Fruit fly (Drosophila melanogaster): ENCODE data around the gene He.

Gene He

DNA sequence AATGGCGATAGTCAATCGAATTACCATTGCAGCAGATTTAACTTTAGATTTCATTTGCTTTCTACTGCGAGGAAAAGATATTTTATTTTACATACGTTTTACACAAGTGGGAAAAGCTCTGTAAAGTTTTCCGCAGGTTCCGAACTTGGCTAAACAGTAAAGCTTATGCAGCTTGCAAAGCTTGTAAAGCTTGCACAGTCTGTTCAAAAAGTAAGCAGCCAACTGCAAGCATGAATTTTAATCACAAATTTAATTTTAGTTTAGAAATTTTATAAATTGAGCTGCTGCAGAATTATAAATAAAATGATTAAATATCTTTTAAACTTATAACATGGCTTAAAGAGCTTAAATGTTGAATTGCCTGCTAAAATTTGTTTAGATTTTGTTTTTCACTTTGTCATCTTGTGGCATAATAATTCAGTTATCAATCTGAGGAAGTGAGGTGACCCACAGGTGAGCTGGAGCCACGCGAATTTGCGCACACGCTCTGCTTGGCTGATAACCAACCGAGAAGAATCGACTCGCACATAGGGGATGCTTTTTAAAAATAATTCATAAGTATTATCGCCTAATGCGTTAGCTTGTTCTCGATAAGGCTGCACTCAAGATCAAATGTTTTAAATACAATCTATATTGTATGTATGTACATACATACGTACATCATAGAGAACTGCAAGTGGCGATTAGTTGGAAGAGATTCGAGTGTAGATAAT, 39.0 kb upstream of the He start (continued):
- TF ChIP-seq CG11504 (tag; optimal IDR thresholded peaks at IDR 0.05) (peak; percentile 56), CG4730 (GFP tag; IDR thresholded peaks at IDR 0.05) (no peak), chm (GFP tag; IDR thresholded peaks at IDR 0.05) (no peak; the same call in 1 of the 2 replicates), CG34376 (GFP tag; optimal IDR thresholded peaks at IDR 0.05) (no peak), CG1529 (GFP tag; optimal IDR thresholded peaks at IDR 0.05) (no peak), CG12659 (GFP tag; optimal IDR thresholded peaks at IDR 0.05) (peak; percentile 12), oc (tag; optimal IDR thresholded peaks at IDR 0.05) (no peak), lilli (GFP tag; optimal IDR thresholded peaks at IDR 0.05) (peak; percentile 51), Poxn (GFP tag; IDR thresholded peaks at IDR 0.05) (no peak), dati (GFP tag; IDR thresholded peaks at IDR 0.05) (no peak), CG10959 (GFP tag; IDR thresholded peaks at IDR 0.05) (no peak), zfh1 (GFP tag; IDR thresholded peaks at IDR 0.05) (no peak), Dip2 (GFP tag; IDR thresholded peaks at IDR 0.05) (no peak), Hmx (GFP tag; optimal IDR thresholded peaks at IDR 0.05) (no peak), CG30020 (tag; optimal IDR thresholded peaks at IDR 0.05) (no peak), Sry-β (GFP tag; optimal IDR thresholded peaks at IDR 0.05) (no peak), CG13296 (GFP tag; optimal IDR thresholded peaks at IDR 0.05) (peak; percentile 32), gsb-n (tag; optimal IDR thresholded peaks at IDR 0.05) (no peak)

DNA sequence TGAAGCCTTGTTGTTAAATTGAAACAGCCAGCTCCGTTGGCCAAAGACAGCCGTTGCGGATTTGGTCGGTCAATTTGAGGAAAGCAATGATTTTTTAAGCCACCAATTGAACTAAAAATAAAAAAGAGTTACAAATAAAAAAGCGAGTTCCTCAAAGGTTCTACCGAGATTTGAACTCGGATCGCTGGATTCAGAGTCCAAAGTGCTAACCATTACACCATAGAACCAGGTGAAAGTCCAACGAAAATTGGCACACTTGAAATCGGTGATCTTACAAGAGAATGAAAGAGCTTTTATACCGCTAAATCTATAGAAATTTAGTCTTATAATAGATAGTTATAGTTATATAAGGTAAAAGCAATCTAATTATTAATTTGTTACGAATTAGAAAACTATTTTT, 37.7 kb upstream of the He start:
- TF ChIP-seq CG14667 (GFP tag; IDR thresholded peaks at IDR 0.05) (no peak), CG16813 (GFP tag; IDR thresholded peaks at IDR 0.05; ENCODE audit: partially characterized antibody) (peak; percentile 32; the same call in 1 of the 3 replicates), Bdp1 (GFP tag; optimal IDR thresholded peaks at IDR 0.05) (peak; percentile 87)

DNA sequence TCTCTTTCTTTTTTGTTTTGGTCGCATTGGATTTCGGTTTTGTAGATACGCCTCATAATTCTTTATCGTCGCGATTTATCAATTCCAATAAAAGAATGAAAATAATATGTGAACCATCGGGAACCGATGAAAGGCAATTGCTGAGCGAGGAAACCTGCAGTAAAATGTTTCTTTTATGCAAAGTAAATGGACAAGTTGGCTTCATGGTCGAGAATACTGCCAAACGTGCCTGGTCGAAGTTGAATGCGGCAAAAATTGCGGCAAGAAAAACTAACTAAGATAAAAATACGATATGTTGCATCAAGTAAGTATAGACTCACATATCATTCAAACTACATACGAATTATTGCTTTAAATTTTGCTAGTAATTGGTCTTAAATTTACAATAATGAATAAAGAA, 35.1 kb upstream of the He start, which contains the start of gene CG42692:
Gene CG42692, plus strand, starts transcription at position 301 of the 400 bp plus-strand sequence.
- TF ChIP-seq sens (GFP tag) (peak; percentile 7), Ets65A (GFP tag) (peak; percentile 10), HLHmδ (GFP tag; optimal IDR thresholded peaks at IDR 0.05) (no peak)

- TF ChIP-seq phol (tag; optimal IDR thresholded peaks at IDR 0.05) (no peak), scrt (GFP tag; optimal IDR thresholded peaks at IDR 0.05) (peak; percentile 53), Dad (GFP tag; optimal IDR thresholded peaks at IDR 0.05) (no peak), CG30020 (tag; optimal IDR thresholded peaks at IDR 0.05) (no peak), chinmo (GFP tag; IDR thresholded peaks at IDR 0.05; ENCODE audit: partially characterized antibody) (0 out of 4 replicates have a peak, but pooled peaks have one; percentile 13), Hey (tag; optimal IDR thresholded peaks at IDR 0.05) (no peak), hth (optimal IDR thresholded peaks at IDR 0.05) (no peak), CG18011 (GFP tag; optimal IDR thresholded peaks at IDR 0.05) (no peak), rib (GFP tag; IDR thresholded peaks at IDR 0.05) (no peak), CG12659 (GFP tag; optimal IDR thresholded peaks at IDR 0.05) (no peak), onecut (GFP tag; IDR thresholded peaks at IDR 0.05) (no peak), Bteb2 (GFP tag; optimal IDR thresholded peaks at IDR 0.05) (no peak), CrebB (tag; optimal IDR thresholded peaks at IDR 0.05) (no peak), CG2889 (GFP tag; IDR thresholded peaks at IDR 0.05) (no peak), bcd (GFP tag; optimal IDR thresholded peaks at IDR 0.05) (no peak), hkb (optimal IDR thresholded peaks at IDR 0.05) (no peak), hkb (GFP tag; IDR thresholded peaks at IDR 0.05) (no peak), CG10321 (GFP tag; IDR thresholded peaks at IDR 0.05) (no peak), sqz (GFP tag; optimal IDR thresholded peaks at IDR 0.05) (no peak), pan (optimal IDR thresholded peaks at IDR 0.05) (no peak), pan (GFP tag; optimal IDR thresholded peaks at IDR 0.05 in 1 of 2, IDR thresholded peaks at IDR 0.05 in 1 of 2) (no peak), oc (tag; optimal IDR thresholded peaks at IDR 0.05) (no peak), gsb-n (tag; optimal IDR thresholded peaks at IDR 0.05) (no peak), Gsc (GFP tag; IDR thresholded peaks at IDR 0.05) (no peak), CG11504 (tag; optimal IDR thresholded peaks at IDR 0.05) (peak; percentile 77), Fer3 (tag; optimal IDR thresholded peaks at IDR 0.05) (no peak), CG9817 (tag; optimal IDR thresholded peaks at IDR 0.05) (no peak)
Observed at dm6 chr2L:14001887-14002286, 29.1 kb upstream of the He start.

Measured in whole organism, embryonic.